Fruit fly (Drosophila melanogaster) whole organism, adult: ENCODE measurements around the gene ppk19.

Experiments used
- CG12768 ChIP-seq: fragments of 200-800 bp; sonication (Bioruptor generic); optimal IDR thresholded peaks from 2 replicates; lab custom pipeline; 2017; ENCODE audit warnings: missing biosample characterization, missing genetic modification characterization, mild to moderate bottlenecking, moderate library complexity, missing genetic modification reagents
- CG14711 ChIP-seq: fragments of 200-800 bp; sonication (Bioruptor generic); optimal IDR thresholded peaks from 2 replicates; lab custom pipeline; 2018; ENCODE audit warnings: missing biosample characterization, mild to moderate bottlenecking, missing genetic modification characterization, moderate library complexity
- CG33017 ChIP-seq: fragments of 200-800 bp; sonication (Bioruptor generic); optimal IDR thresholded peaks from 2 replicates; lab custom pipeline; 2018; ENCODE audit warnings: missing biosample characterization, mild to moderate bottlenecking, missing genetic modification characterization, moderate library complexity
- CG5204 ChIP-seq: fragments of 200-800 bp; sonication (Bioruptor generic); optimal IDR thresholded peaks from 2 replicates; lab custom pipeline; 2016; ENCODE audit warnings: missing biosample characterization, missing genetic modification characterization
- CG7101 ChIP-seq: fragments of 200-800 bp; sonication (Bioruptor generic); optimal IDR thresholded peaks from 2 replicates; lab custom pipeline; 2018; ENCODE audit warnings: missing biosample characterization, mild to moderate bottlenecking, missing genetic modification characterization, moderate library complexity
- Hr96 ChIP-seq: fragments of 200-800 bp; sonication (Bioruptor generic); optimal IDR thresholded peaks from 2 replicates; lab custom pipeline; 2016; ENCODE audit warnings: missing biosample characterization, missing genetic modification characterization
- Mnt ChIP-seq: fragments of 200-800 bp; sonication (Bioruptor generic); optimal IDR thresholded peaks from 2 replicates; lab custom pipeline; 2016; ENCODE audit warnings: missing biosample characterization, mild to moderate bottlenecking, missing genetic modification characterization
- bab1 ChIP-seq: fragments of 200-800 bp; sonication (Bioruptor generic); optimal IDR thresholded peaks from 3 replicates; lab custom pipeline; 2019; ENCODE audit warnings: missing biosample characterization, mild to moderate bottlenecking, missing genetic modification characterization, moderate library complexity
- cic ChIP-seq: fragments of 200-800 bp; sonication (Bioruptor generic); optimal IDR thresholded peaks from 2 replicates; lab custom pipeline; 2017; ENCODE audit warnings: missing biosample characterization, mild to moderate bottlenecking, missing genetic modification characterization, moderate library complexity
- kay ChIP-seq: fragments of 200-800 bp; sonication (Bioruptor generic); peaks from one replicate; lab custom pipeline; 2016; ENCODE audit warnings: missing biosample characterization, missing genetic modification characterization, borderline replicate concordance
- ovo ChIP-seq: fragments of 200-800 bp; sonication (Bioruptor generic); optimal IDR thresholded peaks from 2 replicates; lab custom pipeline; 2016; ENCODE audit warnings: missing biosample characterization, missing genetic modification characterization
- tj ChIP-seq: fragments of 200-800 bp; sonication (Bioruptor generic); optimal IDR thresholded peaks from 3 replicates; lab custom pipeline; 2017; ENCODE audit warnings: missing biosample characterization, mild to moderate bottlenecking, missing genetic modification characterization, moderate library complexity
- toe ChIP-seq: fragments of 200-800 bp; sonication (Bioruptor generic); optimal IDR thresholded peaks from 2 replicates; lab custom pipeline; 2016; ENCODE audit warnings: missing biosample characterization, missing genetic modification characterization

DNA sequence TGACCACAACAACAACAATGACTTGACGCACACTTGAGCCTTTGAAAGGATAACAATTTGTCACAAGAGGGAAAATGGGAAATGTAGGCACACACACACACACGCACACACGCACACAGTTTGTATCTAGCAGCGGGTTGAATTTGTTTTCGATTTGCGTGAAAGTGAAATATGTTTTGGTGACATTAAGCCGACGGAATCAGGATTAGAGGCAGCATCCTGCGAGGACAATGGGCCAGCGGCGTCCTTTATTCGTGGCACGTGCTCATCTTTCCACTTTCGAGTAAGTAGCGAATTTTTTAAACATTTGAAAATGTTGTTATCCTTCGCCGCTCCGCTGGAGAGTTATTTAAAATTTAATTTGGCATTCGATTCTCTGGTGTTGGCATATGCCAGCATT is 35.0 kb downstream of the ppk19 start:
- TF ChIP-seq kay (GFP tag; lab: Kevin White, UChicago), result no peak
- no peak for TF ChIP-seq tj (GFP tag; lab: Kevin White, UChicago)
- no peak for TF ChIP-seq CG12768
- no peak for TF ChIP-seq Mnt (GFP tag; lab: Kevin White, UChicago)
- TF ChIP-seq CG33017, result no peak
- TF ChIP-seq CG14711 (tag; lab: Kevin White, UChicago), result no peak
- no peak for TF ChIP-seq cic
- no peak for TF ChIP-seq bab1 (GFP tag; lab: Kevin White, UChicago)
- no peak for TF ChIP-seq CG5204 (GFP tag; lab: Kevin White, UChicago)
- no peak for TF ChIP-seq ovo (GFP tag; lab: Kevin White, UChicago)
- no peak for TF ChIP-seq toe (GFP tag; lab: Kevin White, UChicago)
- TF ChIP-seq Hr96 (GFP tag; lab: Kevin White, UChicago), result no peak
- no peak for TF ChIP-seq CG7101
